Worm (Caenorhabditis elegans) whole organism, late embryonic: ENCODE data around the gene srh-284.

Experiments
- C08G9.2 ChIP-seq: sonication (generic microtip); optimal IDR thresholded peaks from 2 replicates; lab custom pipeline; 2016; ENCODE audit warnings: mild to moderate bottlenecking, missing genetic modification characterization, moderate library complexity, missing compliant biosample characterization
- T23F11.4 ChIP-seq: fragments of 200-800 bp; sonication (Bioruptor generic); optimal IDR thresholded peaks from 2 replicates; lab custom pipeline; 2018; ENCODE audit warnings: mild to moderate bottlenecking, missing genetic modification characterization, missing compliant biosample characterization
- ahr-1 ChIP-seq: sonication (generic microtip); optimal IDR thresholded peaks from 2 replicates; lab custom pipeline; 2016; ENCODE audit warnings: missing genetic modification characterization, missing compliant biosample characterization
- ama-1 ChIP-seq: fragments of 150-350 bp; optimal IDR thresholded peaks from 2 replicates; lab custom pipeline; 2014
- ceh-18 ChIP-seq: sonication (generic microtip); optimal IDR thresholded peaks from 2 replicates; lab custom pipeline; 2016; ENCODE audit warnings: missing genetic modification characterization, missing compliant biosample characterization
- ceh-19 ChIP-seq: fragments of 200-800 bp; sonication (Bioruptor generic); optimal IDR thresholded peaks from 2 replicates; lab custom pipeline; 2018; ENCODE audit warnings: mild to moderate bottlenecking, missing genetic modification characterization, missing compliant biosample characterization
- dve-1 ChIP-seq: sonication (generic microtip); optimal IDR thresholded peaks from 2 replicates; lab custom pipeline; 2017; ENCODE audit warnings: antibody characterized with exemption, mild to moderate bottlenecking, missing genetic modification characterization, missing compliant biosample characterization
- elt-2 ChIP-seq: sonication (generic microtip); optimal IDR thresholded peaks from 2 replicates; lab custom pipeline; 2016; ENCODE audit warnings: missing genetic modification reagents, missing genetic modification characterization, missing compliant biosample characterization
- ets-4 ChIP-seq: sonication (generic microtip); optimal IDR thresholded peaks from 2 replicates; lab custom pipeline; 2016; ENCODE audit warnings: missing genetic modification characterization, missing compliant biosample characterization
- fkh-6 ChIP-seq: sonication (generic microtip); optimal IDR thresholded peaks from 2 replicates; lab custom pipeline; 2016; ENCODE audit warnings: missing genetic modification characterization, missing compliant biosample characterization
- gmeb-2 ChIP-seq: sonication (generic microtip); optimal IDR thresholded peaks from 2 replicates; lab custom pipeline; 2016; ENCODE audit warnings: missing genetic modification characterization, inconsistent platforms, missing compliant biosample characterization
- hlh-30 ChIP-seq: sonication (generic microtip); optimal IDR thresholded peaks from 2 replicates; lab custom pipeline; 2017; ENCODE audit warnings: antibody characterized with exemption, missing genetic modification characterization, missing compliant biosample characterization; ENCODE audit not compliant: insufficient read depth
- lim-6 ChIP-seq: sonication (generic microtip); optimal IDR thresholded peaks from 2 replicates; lab custom pipeline; 2016; ENCODE audit warnings: missing genetic modification characterization, missing compliant biosample characterization
- lin-11 ChIP-seq: fragments of 200-800 bp; sonication (Bioruptor generic); optimal IDR thresholded peaks from 2 replicates; lab custom pipeline; 2018; ENCODE audit warnings: mild to moderate bottlenecking, missing genetic modification characterization, missing compliant biosample characterization
- mec-3 ChIP-seq: sonication (generic microtip); optimal IDR thresholded peaks from 2 replicates; lab custom pipeline; 2016; ENCODE audit warnings: borderline replicate concordance, missing genetic modification characterization, missing compliant biosample characterization
- nfya-1 ChIP-seq: sonication (generic microtip); optimal IDR thresholded peaks from 2 replicates; lab custom pipeline; 2017; ENCODE audit warnings: missing genetic modification characterization, mild to moderate bottlenecking, missing compliant biosample characterization, antibody characterized with exemption, moderate library complexity
- nhr-11 ChIP-seq: fragments of 150-350 bp; optimal IDR thresholded peaks from 2 replicates; lab custom pipeline; 2014; ENCODE audit warnings: missing biosample characterization, missing genetic modification characterization
- nhr-232 ChIP-seq: sonication (generic microtip); optimal IDR thresholded peaks from 2 replicates; lab custom pipeline; 2016; ENCODE audit warnings: missing genetic modification characterization, missing compliant biosample characterization
- npax-4 ChIP-seq: sonication (generic microtip); optimal IDR thresholded peaks from 2 replicates; lab custom pipeline; 2016; ENCODE audit warnings: missing genetic modification characterization, missing compliant biosample characterization
- odd-2 ChIP-seq: sonication (generic microtip); optimal IDR thresholded peaks from 2 replicates; lab custom pipeline; 2017; ENCODE audit warnings: antibody characterized with exemption, mild to moderate bottlenecking, missing genetic modification characterization, missing compliant biosample characterization
- pax-1 ChIP-seq: fragments of 150-350 bp; optimal IDR thresholded peaks from 2 replicates; lab custom pipeline; 2014; ENCODE audit warnings: missing biosample characterization, missing genetic modification characterization
- pqm-1 ChIP-seq: sonication (generic microtip); optimal IDR thresholded peaks from 2 replicates; lab custom pipeline; 2016; ENCODE audit warnings: missing genetic modification characterization, missing compliant biosample characterization
- pros-1 ChIP-seq: fragments of 150-350 bp; optimal IDR thresholded peaks from 2 replicates; lab custom pipeline; 2014; ENCODE audit warnings: missing biosample characterization, missing genetic modification reagents, missing genetic modification characterization
- sox-2 ChIP-seq: fragments of 200-800 bp; sonication (Bioruptor generic); IDR thresholded peaks from 2 replicates; pipeline ENCODE4 v1.3.6; 2022; ENCODE audit warnings: missing genetic modification reagents, missing genetic modification characterization, missing compliant biosample characterization
- sox-4 ChIP-seq: sonication (generic microtip); optimal IDR thresholded peaks from 2 replicates; lab custom pipeline; 2017; ENCODE audit warnings: mild to moderate bottlenecking, missing genetic modification characterization, inconsistent platforms, missing compliant biosample characterization
- syd-9 ChIP-seq: sonication (generic microtip); optimal IDR thresholded peaks from 2 replicates; lab custom pipeline; 2016; ENCODE audit warnings: mild to moderate bottlenecking, missing genetic modification characterization, moderate library complexity, missing compliant biosample characterization
- unc-3 ChIP-seq, 2 experiments: fragments of 200-800 bp in 1 of 2; sonication (Bioruptor generic) in 1 of 2; sonication (generic microtip) in 1 of 2; conservative IDR thresholded peaks in 1 of 2; optimal IDR thresholded peaks in 1 of 2; 2 replicates each; pipeline versions ENCODE4 v1.3.6 to Lab custom; 2016 to 2022; ENCODE audit warnings: missing compliant biosample characterization in 2 of 2, missing genetic modification characterization in 2 of 2, missing genetic modification reagents in 1 of 2
- unc-42 ChIP-seq: sonication (generic microtip); optimal IDR thresholded peaks from 2 replicates; lab custom pipeline; 2016; ENCODE audit warnings: missing genotype, missing genetic modification characterization, missing compliant biosample characterization
- zip-5 ChIP-seq: sonication (generic microtip); optimal IDR thresholded peaks from 2 replicates; lab custom pipeline; 2016; ENCODE audit warnings: missing genetic modification characterization, missing compliant biosample characterization

srh-284 gene

ce11 chrV:17767249-17767648, at the start of gene srh-284:
Gene srh-284, plus strand, starts transcription at chrV:17767549.
- TF ChIP-seq mec-3 (tag; lab: Kevin White, UChicago): no peak

- no peak for TF ChIP-seq fkh-6
- TF ChIP-seq zip-5 (tag; lab: Kevin White, UChicago): no peak
- TF ChIP-seq unc-3 (GFP tag; conservative IDR thresholded peaks at IDR 0.05; lab: Robert Waterston, UW): no peak
- TF ChIP-seq unc-3 (tag; optimal IDR thresholded peaks at IDR 0.05; lab: Kevin White, UChicago): no peak
- TF ChIP-seq nfya-1 (tag; lab: Kevin White, UChicago): no peak
- TF ChIP-seq nhr-11 (tag; lab: Kevin White, UChicago): no peak
- TF ChIP-seq elt-2 (tag; lab: Kevin White, UChicago): no peak
- TF ChIP-seq lim-6 (tag; lab: Kevin White, UChicago): no peak
- TF ChIP-seq dve-1 (tag; lab: Kevin White, UChicago): no peak
- no peak for TF ChIP-seq sox-4 (tag; lab: Kevin White, UChicago)
- TF ChIP-seq odd-2 (tag; lab: Kevin White, UChicago): no peak
- no peak for TF ChIP-seq mec-3 (tag; lab: Kevin White, UChicago)
- no peak for TF ChIP-seq npax-4
- TF ChIP-seq ama-1 (lab: Kevin White, UChicago): no peak
- TF ChIP-seq hlh-30 (tag; lab: Kevin White, UChicago): no peak
- no peak for TF ChIP-seq C08G9.2 (tag; lab: Kevin White, UChicago)
- TF ChIP-seq ets-4 (tag; lab: Kevin White, UChicago): no peak
- no peak for TF ChIP-seq ahr-1 (tag; lab: Kevin White, UChicago)
- TF ChIP-seq gmeb-2: no peak
These were observed 48.7 kb upstream of the srh-284 start, which contains the start of gene str-77 for ce11 chrV:17718647-17719046. Gene str-77, plus strand, starts transcription at chrV:17718947.

DNA sequence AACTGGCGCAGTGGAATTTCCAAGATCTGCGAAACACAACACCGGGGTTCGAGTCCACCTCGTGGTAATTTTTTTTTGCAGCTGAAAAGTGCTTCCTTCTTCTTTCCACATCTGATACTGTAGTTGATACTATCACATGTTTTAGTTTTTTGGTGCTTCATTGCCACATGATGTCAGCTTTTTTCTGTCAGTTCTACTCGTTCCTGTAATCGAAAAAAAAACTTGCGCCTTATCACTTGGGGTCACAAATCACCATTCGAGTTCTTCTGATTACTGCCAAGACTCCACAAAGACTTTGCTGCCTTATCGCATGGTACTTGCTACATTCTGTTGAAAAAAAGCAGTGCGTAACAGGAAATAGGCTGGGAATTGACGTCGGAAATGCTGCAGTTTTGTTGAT, 45.6 kb upstream of the srh-284 start:
- TF ChIP-seq ceh-19 (GFP tag; lab: Kevin White, UChicago) (no peak), sox-2 (no peak), ets-4 (tag; lab: Kevin White, UChicago) (no peak), elt-2 (tag; lab: Kevin White, UChicago) (peak; percentile 83)

ce11 chrV:17722553-17722952, 44.8 kb upstream of the srh-284 start:
- TF ChIP-seq syd-9 (tag; lab: Kevin White, UChicago) (no peak), ceh-18 (no peak), nhr-232 (no peak), T23F11.4 (GFP tag; lab: Kevin White, UChicago) (no peak), sox-2 (no peak), fkh-6 (no peak)

DNA sequence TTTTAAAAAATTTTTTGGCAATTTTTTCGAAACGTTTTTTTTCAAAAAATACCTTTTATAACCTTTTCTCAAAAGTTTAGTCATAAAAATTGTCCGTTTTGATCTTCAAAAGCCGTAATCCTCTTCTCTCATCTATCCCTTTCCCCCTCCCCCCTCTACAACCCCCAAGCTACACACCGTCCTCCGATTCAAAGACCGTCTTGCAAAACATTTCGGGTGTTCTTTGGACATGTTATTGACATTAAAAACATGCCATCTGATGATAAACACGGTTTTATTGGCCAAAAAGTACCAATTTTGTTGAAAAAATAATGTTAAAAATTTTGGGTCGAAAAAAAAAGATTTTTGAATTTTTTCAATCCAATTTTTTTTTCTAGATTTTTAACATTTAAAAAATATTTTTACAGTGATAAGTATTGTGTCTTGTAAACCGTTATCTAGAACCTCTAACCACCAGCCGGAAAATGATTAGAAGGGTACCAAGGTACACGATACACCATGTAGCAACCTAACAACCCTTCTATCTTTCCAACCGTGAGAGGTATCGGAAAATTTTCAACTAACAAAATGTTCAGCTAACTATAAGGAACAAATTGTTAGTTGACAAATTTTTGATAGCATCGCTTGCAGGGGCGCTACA, 44.1 kb upstream of the srh-284 start:
- peak; percentile 18 for TF ChIP-seq elt-2 (tag; lab: Kevin White, UChicago)
- TF ChIP-seq pqm-1 (tag; lab: Kevin White, UChicago): no peak
- TF ChIP-seq, all 69 proteins: peak for 1

DNA sequence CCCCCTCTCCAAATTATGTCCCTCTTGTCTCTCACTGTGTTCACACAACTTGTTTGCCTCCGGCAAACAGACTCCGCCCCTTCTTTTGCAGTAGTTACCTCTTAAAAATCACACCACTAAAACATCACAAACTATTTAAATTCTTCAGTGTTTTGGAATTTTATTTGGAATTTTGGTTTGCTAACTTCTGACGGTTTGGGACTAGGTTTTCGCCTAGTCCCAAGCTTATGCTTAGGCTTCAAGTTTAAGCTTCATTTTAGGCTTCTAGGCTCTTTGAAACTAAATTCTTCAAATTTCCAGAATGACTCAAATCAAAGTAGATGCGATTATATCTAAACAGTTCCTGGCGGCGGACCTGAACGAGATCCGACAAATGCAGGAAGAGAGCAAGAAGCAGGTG, 42.6 kb upstream of the srh-284 start, which contains the start of gene fat-5:
TSS of gene fat-5 (plus strand) at position 301 of the 400 bp plus-strand sequence.
- TF ChIP-seq pax-1 (tag; lab: Kevin White, UChicago): no peak
- no peak for TF ChIP-seq pros-1 (tag; lab: Kevin White, UChicago)
- no peak for TF ChIP-seq lin-11 (tag; lab: Kevin White, UChicago)

DNA sequence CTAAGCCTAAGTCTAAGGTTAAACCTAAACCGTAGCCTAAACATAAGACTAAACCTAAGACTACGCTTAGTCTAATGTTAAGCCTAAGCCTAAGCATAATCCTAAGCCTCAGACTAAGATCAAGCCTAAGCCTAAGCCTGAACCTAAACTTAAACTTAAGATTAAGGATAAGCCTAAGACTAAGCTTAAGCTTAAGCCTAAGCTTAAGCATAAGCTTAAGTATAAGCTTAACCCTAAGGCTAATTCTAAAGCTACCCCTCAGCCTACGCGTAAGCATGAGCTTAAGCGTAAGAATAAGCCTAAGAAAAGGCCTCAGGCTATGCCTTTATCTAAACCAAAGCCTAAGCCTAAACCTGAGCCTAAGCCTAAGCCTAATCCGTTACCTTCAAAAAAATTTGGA, 39.0 kb upstream of the srh-284 start:
- TF ChIP-seq dve-1 (tag; lab: Kevin White, UChicago) (peak; percentile 84), unc-42 (tag; lab: Kevin White, UChicago) (no peak)
